Fruit fly (Drosophila melanogaster) whole organism, embryonic: Measurements from ENCODE around the gene Mics1.

Source experiments
- Blimp-1 ChIP-seq: fragments of 200-800 bp; sonication (Bioruptor generic); optimal IDR thresholded peaks from 3 replicates; lab custom pipeline; 2018; ENCODE audit warnings: missing biosample characterization, missing genetic modification characterization, mild to moderate bottlenecking, moderate library complexity, missing genetic modification reagents
- CG12391 ChIP-seq: fragments of 200-800 bp; sonication (Bioruptor generic); optimal IDR thresholded peaks from 3 replicates; lab custom pipeline; 2018; ENCODE audit warnings: missing biosample characterization, mild to moderate bottlenecking, missing genetic modification characterization, moderate library complexity
- CG12744 ChIP-seq: fragments of 200-800 bp; sonication (Bioruptor generic); optimal IDR thresholded peaks from 2 replicates; lab custom pipeline; 2016; ENCODE audit warnings: missing biosample characterization, missing genetic modification characterization
- CG12769 ChIP-seq: fragments of 200-800 bp; sonication (Bioruptor generic); optimal IDR thresholded peaks from 2 replicates; lab custom pipeline; 2019; ENCODE audit warnings: missing biosample characterization, mild to moderate bottlenecking, missing genetic modification characterization, moderate library complexity
- CG13624 ChIP-seq: fragments of 200-800 bp; sonication (Bioruptor generic); optimal IDR thresholded peaks from 2 replicates; lab custom pipeline; 2016; ENCODE audit warnings: missing biosample characterization, missing genetic modification characterization
- CG14014 ChIP-seq: fragments of 200-800 bp; sonication (Bioruptor generic); IDR thresholded peaks from 2 replicates; pipeline ENCODE4 v1.3.6; 2022; ENCODE audit warnings: missing biosample characterization, missing genetic modification characterization
- CG16863 ChIP-seq: fragments of 200-800 bp; sonication (Bioruptor generic); optimal IDR thresholded peaks from 3 replicates; lab custom pipeline; 2016; ENCODE audit warnings: missing biosample characterization, missing genetic modification characterization
- CG17186 ChIP-seq: fragments of 200-800 bp; sonication (Bioruptor generic); optimal IDR thresholded peaks from 3 replicates; lab custom pipeline; 2017; ENCODE audit warnings: missing biosample characterization, missing genetic modification reagents, missing genetic modification characterization
- CG17328 ChIP-seq: fragments of 200-800 bp; sonication (Bioruptor generic); IDR thresholded peaks from 2 replicates; pipeline ENCODE4 v1.3.6; 2022; ENCODE audit warnings: missing biosample characterization, missing genetic modification characterization
- CG17361 ChIP-seq: fragments of 200-800 bp; sonication (Bioruptor generic); IDR thresholded peaks from 3 replicates; pipeline ENCODE4 v1.3.6; 2022; ENCODE audit warnings: missing biosample characterization, missing genetic modification characterization
- CG17912 ChIP-seq: fragments of 200-800 bp; sonication (Bioruptor generic); optimal IDR thresholded peaks from 2 replicates; lab custom pipeline; 2018; ENCODE audit warnings: missing biosample characterization, mild to moderate bottlenecking, missing genetic modification characterization
- CG2120 ChIP-seq: fragments of 200-800 bp; sonication (Bioruptor generic); optimal IDR thresholded peaks from 3 replicates; lab custom pipeline; 2016; ENCODE audit warnings: missing biosample characterization, missing genetic modification characterization
- CG2129 ChIP-seq: fragments of 200-800 bp; sonication (Bioruptor generic); IDR thresholded peaks from 2 replicates; pipeline ENCODE4 v1.3.6; 2022; ENCODE audit warnings: missing biosample characterization, missing genetic modification characterization; ENCODE audit not compliant: partially characterized antibody
- CG31365 ChIP-seq: fragments of 200-800 bp; sonication (Bioruptor generic); optimal IDR thresholded peaks from 2 replicates; lab custom pipeline; 2018; ENCODE audit warnings: missing biosample characterization, mild to moderate bottlenecking, missing genetic modification characterization
- CG6254 ChIP-seq: fragments of 200-800 bp; sonication (Bioruptor generic); optimal IDR thresholded peaks from 3 replicates; lab custom pipeline; 2017; ENCODE audit warnings: mild to moderate bottlenecking, missing biosample characterization, missing genetic modification reagents, missing genetic modification characterization
- CG6791 ChIP-seq: fragments of 200-800 bp; sonication (Bioruptor generic); IDR thresholded peaks from 3 replicates; pipeline ENCODE4 v1.3.6; 2022; ENCODE audit warnings: missing biosample characterization, missing genetic modification characterization; ENCODE audit not compliant: partially characterized antibody
- CG6854 ChIP-seq: fragments of 200-800 bp; sonication (Bioruptor generic); optimal IDR thresholded peaks from 3 replicates; lab custom pipeline; 2017; ENCODE audit warnings: missing biosample characterization, mild to moderate bottlenecking, missing genetic modification characterization
- CG7271 ChIP-seq: fragments of 200-800 bp; sonication (Bioruptor generic); optimal IDR thresholded peaks from 2 replicates; lab custom pipeline; 2018; ENCODE audit warnings: missing biosample characterization, mild to moderate bottlenecking, missing genetic modification characterization, moderate library complexity
- CkIIα-i1 ChIP-seq: fragments of 200-800 bp; sonication (Bioruptor generic); IDR thresholded peaks from 2 replicates; pipeline ENCODE4 v1.3.6; 2022; ENCODE audit warnings: missing biosample characterization, missing genetic modification characterization
- Dp ChIP-seq: fragments of 200-800 bp; sonication (Bioruptor generic); optimal IDR thresholded peaks from 2 replicates; lab custom pipeline; 2018; ENCODE audit warnings: missing biosample characterization, mild to moderate bottlenecking, missing genetic modification characterization, moderate library complexity
- E2f1 ChIP-seq: fragments of 200-800 bp; sonication (Bioruptor generic); IDR thresholded peaks from 2 replicates; pipeline ENCODE4 v1.3.6; 2022; ENCODE audit warnings: missing biosample characterization, missing genetic modification characterization
- E2f2 ChIP-seq: fragments of 200-800 bp; sonication (Bioruptor generic); IDR thresholded peaks from 2 replicates; pipeline ENCODE4 v1.3.6; 2022; ENCODE audit warnings: missing biosample characterization, missing genetic modification characterization
- Hey ChIP-seq: fragments of 200-800 bp; sonication (Bioruptor generic); optimal IDR thresholded peaks from 3 replicates; lab custom pipeline; 2018; ENCODE audit warnings: missing biosample characterization, mild to moderate bottlenecking, missing genetic modification characterization
- MESR4 ChIP-seq: fragments of 200-800 bp; sonication (Bioruptor generic); optimal IDR thresholded peaks from 2 replicates; lab custom pipeline; 2018; ENCODE audit warnings: missing biosample characterization, mild to moderate bottlenecking, missing genetic modification characterization, moderate library complexity
- Med ChIP-seq: fragments of 200-800 bp; sonication (Bioruptor generic); peaks from one replicate; lab custom pipeline; 2016; ENCODE audit warnings: missing biosample characterization, missing genetic modification characterization, mild to moderate bottlenecking, inconsistent platforms, moderate library complexity
- Oli ChIP-seq: fragments of 200-800 bp; sonication (Bioruptor generic); optimal IDR thresholded peaks from 2 replicates; lab custom pipeline; 2018; ENCODE audit warnings: missing biosample characterization, mild to moderate bottlenecking, missing genetic modification characterization, moderate library complexity
- Scr ChIP-seq: fragments of 200-800 bp; sonication (Bioruptor generic); IDR thresholded peaks from 2 replicates; pipeline ENCODE4 v1.3.6; 2022; ENCODE audit warnings: missing biosample characterization, missing genetic modification characterization; ENCODE audit not compliant: partially characterized antibody
- ara ChIP-seq: fragments of 200-800 bp; sonication (Bioruptor generic); IDR thresholded peaks from 2 replicates; pipeline ENCODE4 v1.3.6; 2022; ENCODE audit warnings: missing biosample characterization, missing genetic modification characterization
- az2 ChIP-seq: fragments of 200-800 bp; sonication (Bioruptor generic); optimal IDR thresholded peaks from 3 replicates; lab custom pipeline; 2016; ENCODE audit warnings: missing biosample characterization, missing genetic modification characterization
- chif ChIP-seq, 2 experiments: fragments of 200-800 bp; sonication (Bioruptor generic); optimal IDR thresholded peaks; 3 replicates each; lab custom pipeline; 2016; ENCODE audit warnings: missing biosample characterization in 2 of 2, missing genetic modification characterization in 2 of 2
- ci ChIP-seq: fragments of 200-800 bp; sonication (Bioruptor generic); IDR thresholded peaks from 3 replicates; pipeline ENCODE4 v1.3.6; 2022; ENCODE audit warnings: missing biosample characterization, missing genetic modification characterization
- crc ChIP-seq: fragments of 200-800 bp; sonication (Bioruptor generic); optimal IDR thresholded peaks from 2 replicates; lab custom pipeline; 2016; ENCODE audit warnings: missing biosample characterization, missing genetic modification characterization
- crol ChIP-seq: fragments of 200-800 bp; sonication (Bioruptor generic); IDR thresholded peaks from 2 replicates; pipeline ENCODE4 v1.3.6; 2022; ENCODE audit warnings: missing biosample characterization, missing genetic modification characterization
- emc ChIP-seq: fragments of 200-800 bp; sonication (Bioruptor generic); optimal IDR thresholded peaks from 2 replicates; lab custom pipeline; 2016; ENCODE audit warnings: missing biosample characterization, missing genetic modification characterization
- gcm2 ChIP-seq: fragments of 200-800 bp; sonication (Bioruptor generic); optimal IDR thresholded peaks from 2 replicates; lab custom pipeline; 2016; ENCODE audit warnings: missing biosample characterization, missing genetic modification characterization
- gro ChIP-seq: fragments of 200-800 bp; sonication (Bioruptor generic); optimal IDR thresholded peaks from 2 replicates; lab custom pipeline; 2016; ENCODE audit warnings: missing biosample characterization, missing genetic modification characterization
- gt ChIP-seq: fragments of 200-800 bp; sonication (Bioruptor generic); IDR thresholded peaks from 2 replicates; pipeline ENCODE4 v1.3.6; 2022; ENCODE audit warnings: missing biosample characterization, missing genetic modification characterization
- jigr1 ChIP-seq: fragments of 200-800 bp; sonication (Bioruptor generic); IDR thresholded peaks from 3 replicates; pipeline ENCODE4 v1.3.6; 2022; ENCODE audit warnings: missing biosample characterization, missing genetic modification characterization
- ken ChIP-seq: fragments of 200-800 bp; sonication (Bioruptor generic); IDR thresholded peaks from 3 replicates; pipeline ENCODE4 v1.3.6; 2022; ENCODE audit warnings: missing biosample characterization, missing genetic modification characterization
- mirr ChIP-seq: fragments of 200-800 bp; sonication (Bioruptor generic); optimal IDR thresholded peaks from 3 replicates; lab custom pipeline; 2018; ENCODE audit warnings: missing biosample characterization, mild to moderate bottlenecking, missing genetic modification characterization
- nom ChIP-seq: fragments of 200-800 bp; sonication (Bioruptor generic); optimal IDR thresholded peaks from 2 replicates; lab custom pipeline; 2017; ENCODE audit warnings: missing biosample characterization, missing genetic modification characterization, mild to moderate bottlenecking, moderate library complexity, missing genetic modification reagents
- oc ChIP-seq: fragments of 200-800 bp; sonication (Bioruptor generic); optimal IDR thresholded peaks from 2 replicates; lab custom pipeline; 2018; ENCODE audit warnings: missing biosample characterization, mild to moderate bottlenecking, missing genetic modification characterization, moderate library complexity
- p53 ChIP-seq: fragments of 200-800 bp; sonication (Bioruptor generic); optimal IDR thresholded peaks from 2 replicates; lab custom pipeline; 2016; ENCODE audit warnings: missing biosample characterization, missing genetic modification characterization
- pfk ChIP-seq: fragments of 200-800 bp; sonication (Bioruptor generic); optimal IDR thresholded peaks from 2 replicates; lab custom pipeline; 2018; ENCODE audit warnings: missing biosample characterization, mild to moderate bottlenecking, missing genetic modification characterization, moderate library complexity
- run ChIP-seq: fragments of 200-800 bp; sonication (Bioruptor generic); optimal IDR thresholded peaks from 3 replicates; lab custom pipeline; 2018; ENCODE audit warnings: missing biosample characterization, mild to moderate bottlenecking, missing genetic modification characterization
- salm ChIP-seq: fragments of 200-800 bp; sonication (Bioruptor generic); optimal IDR thresholded peaks from 2 replicates; lab custom pipeline; 2018; ENCODE audit warnings: missing biosample characterization, mild to moderate bottlenecking, missing genetic modification characterization
- scrt ChIP-seq: fragments of 200-800 bp; sonication (Bioruptor generic); optimal IDR thresholded peaks from 2 replicates; lab custom pipeline; 2018; ENCODE audit warnings: missing biosample characterization, mild to moderate bottlenecking, missing genetic modification characterization, moderate library complexity
- trem ChIP-seq: fragments of 200-800 bp; optimal IDR thresholded peaks from 3 replicates; lab custom pipeline; 2019; ENCODE audit warnings: missing biosample characterization, mild to moderate bottlenecking, missing genetic modification characterization, moderate library complexity
- z ChIP-seq: fragments of 200-800 bp; sonication (Bioruptor generic); IDR thresholded peaks from 3 replicates; pipeline ENCODE4 v1.3.6; 2022; ENCODE audit warnings: missing biosample characterization, missing genetic modification characterization
- zen2 ChIP-seq: fragments of 200-800 bp; sonication (Bioruptor generic); IDR thresholded peaks from 3 replicates; pipeline ENCODE4 v1.3.6; 2022; ENCODE audit warnings: missing biosample characterization, missing genetic modification characterization; ENCODE audit not compliant: partially characterized antibody

Mics1 gene

DNA sequence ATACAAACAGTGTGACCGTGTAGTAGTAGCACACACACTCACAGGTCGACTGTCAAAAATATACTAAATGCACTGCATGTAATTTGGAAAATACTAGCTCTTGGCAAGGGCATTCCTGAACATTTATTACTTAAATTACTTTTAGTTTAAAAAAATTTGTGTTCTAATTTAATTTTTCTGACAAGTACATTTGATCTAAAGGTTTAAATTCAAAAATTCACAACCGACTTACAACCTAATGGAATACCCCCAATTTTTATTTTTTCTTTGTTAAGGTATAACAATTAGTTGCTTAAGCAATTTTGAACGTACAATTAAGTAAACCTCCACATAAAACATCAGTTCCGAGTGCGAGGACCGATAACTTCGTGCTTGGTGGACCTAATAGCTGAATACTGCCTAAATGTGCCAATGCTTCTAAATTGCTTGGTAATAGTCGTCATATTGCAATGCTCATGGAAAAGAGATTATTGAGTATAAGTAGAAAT is 28.4 kb downstream of the Mics1 start, which contains the start of gene CG1142 (continued):
- peak; percentile 99 for TF ChIP-seq oc (tag; lab: Kevin White, UChicago)
- TF ChIP-seq CkIIα-i1, result peak; percentile 94
- peak; percentile 92 for TF ChIP-seq emc
- TF ChIP-seq Oli (tag; lab: Kevin White, UChicago), result peak; percentile 99
- peak; percentile 100 for TF ChIP-seq CG17361 (GFP tag; lab: Robert Waterston, UW)
- TF ChIP-seq az2 (GFP tag; lab: Kevin White, UChicago), result peak; percentile 98
- peak; percentile 98 for TF ChIP-seq ken (GFP tag; lab: Robert Waterston, UW)
- TF ChIP-seq Med (GFP tag; lab: Kevin White, UChicago), result peak; percentile 99
- TF ChIP-seq Hey (tag; lab: Kevin White, UChicago), result peak; percentile 87
- peak; percentile 98 for TF ChIP-seq CG12769 (tag; lab: Kevin White, UChicago)
- peak; percentile 96 for TF ChIP-seq gt (GFP tag; lab: Robert Waterston, UW)
- peak; percentile 80 for TF ChIP-seq crc (GFP tag; lab: Kevin White, UChicago)
- TF ChIP-seq CG2129 (GFP tag; lab: Robert Waterston, UW), result no peak
- 0 out of 2 replicates have a peak, but pooled peaks have one; percentile 7 for TF ChIP-seq Scr (GFP tag; lab: Robert Waterston, UW)
- TF ChIP-seq salm (tag; lab: Kevin White, UChicago), result peak; percentile 99
- peak; percentile 92 for TF ChIP-seq jigr1 (GFP tag; lab: Robert Waterston, UW)
- peak; percentile 87 for TF ChIP-seq CG31365 (tag; lab: Kevin White, UChicago)
- TF ChIP-seq CG6254 (GFP tag; lab: Kevin White, UChicago), result peak; percentile 96
- TF ChIP-seq CG17912 (GFP tag; lab: Kevin White, UChicago), result peak; percentile 96
- peak; percentile 98 for TF ChIP-seq run (tag; lab: Kevin White, UChicago)
- no peak for TF ChIP-seq zen2 (GFP tag; lab: Robert Waterston, UW)
- peak; percentile 60 for TF ChIP-seq MESR4 (GFP tag; lab: Kevin White, UChicago)
- peak; percentile 93 for TF ChIP-seq nom (GFP tag; lab: Kevin White, UChicago)
- TF ChIP-seq Blimp-1 (GFP tag; lab: Kevin White, UChicago), result peak; percentile 97
- TF ChIP-seq CG14014 (GFP tag; lab: Robert Waterston, UW), result peak; percentile 99
- peak; percentile 95 for TF ChIP-seq scrt (GFP tag; lab: Kevin White, UChicago)
- peak; percentile 77 for TF ChIP-seq gro (GFP tag; lab: Kevin White, UChicago)
- peak; percentile 100 for TF ChIP-seq CG17328 (GFP tag; lab: Robert Waterston, UW)
- peak; percentile 96 to 98 for TF ChIP-seq chif (GFP tag; optimal IDR thresholded peaks at IDR 0.05; lab: Kevin White, UChicago)
- TF ChIP-seq gcm2 (GFP tag; lab: Kevin White, UChicago), result peak; percentile 90
- TF ChIP-seq CG12744 (GFP tag; lab: Kevin White, UChicago), result peak; percentile 97
- TF ChIP-seq CG7271 (tag; lab: Kevin White, UChicago), result peak; percentile 100
- peak; percentile 98 for TF ChIP-seq E2f1 (GFP tag; lab: Robert Waterston, UW)
- TF ChIP-seq CG13624 (GFP tag; lab: Kevin White, UChicago), result peak; percentile 98
- TF ChIP-seq CG17186, result peak; percentile 88
- TF ChIP-seq CG6791 (GFP tag; lab: Robert Waterston, UW), result 0 out of 3 replicates have a peak, but pooled peaks have one; percentile 46
- peak; percentile 86 for TF ChIP-seq E2f2 (GFP tag; lab: Robert Waterston, UW)
- TF ChIP-seq CG12391 (tag; lab: Kevin White, UChicago), result peak; percentile 99
- TF ChIP-seq mirr (GFP tag; lab: Kevin White, UChicago), result peak; percentile 96
- peak; percentile 54 for TF ChIP-seq pfk (GFP tag; lab: Kevin White, UChicago)
- peak; percentile 79 for TF ChIP-seq p53 (GFP tag; lab: Kevin White, UChicago)
- TF ChIP-seq CG16863, result peak; percentile 96
- TF ChIP-seq Dp (GFP tag; lab: Kevin White, UChicago), result peak; percentile 32
- peak; percentile 97 for TF ChIP-seq CG6854 (GFP tag; lab: Kevin White, UChicago)
- TF ChIP-seq ara, result peak; percentile 99
- peak; percentile 98 for TF ChIP-seq CG2120 (GFP tag; lab: Kevin White, UChicago)
- peak; percentile 81 for TF ChIP-seq crol
- peak; percentile 99 for TF ChIP-seq ci (GFP tag; lab: Robert Waterston, UW)
- peak; percentile 97 for TF ChIP-seq trem (tag; lab: Kevin White, UChicago)
- TF ChIP-seq z (GFP tag; lab: Robert Waterston, UW), result peak; percentile 85
